Fruit fly (Drosophila melanogaster) whole organism, embryonic: ENCODE measurements around the gene CG4009.
A peak's percentile ranks its signal among the peaks of the same experiment; 100 is the strongest.

ENCODE experiments used
- Blimp-1 ChIP-seq: fragments of 200-800 bp; sonication (Bioruptor generic); optimal IDR thresholded peaks from 3 replicates; lab custom pipeline; 2018; ENCODE audit warnings: missing biosample characterization, missing genetic modification characterization, mild to moderate bottlenecking, moderate library complexity, missing genetic modification reagents
- CG10565 ChIP-seq: fragments of 200-800 bp; sonication (Bioruptor generic); optimal IDR thresholded peaks from 3 replicates; lab custom pipeline; 2016; ENCODE audit warnings: missing biosample characterization, mild to moderate bottlenecking, missing genetic modification characterization
- CG10959 ChIP-seq: fragments of 200-800 bp; sonication (Bioruptor generic); IDR thresholded peaks from 2 replicates; pipeline ENCODE4 v1.3.6; 2022; ENCODE audit warnings: missing biosample characterization, missing genetic modification characterization
- CG11456 ChIP-seq: fragments of 200-800 bp; sonication (Bioruptor generic); IDR thresholded peaks from 3 replicates; pipeline ENCODE4 v1.3.6; 2022; ENCODE audit warnings: missing biosample characterization, missing genetic modification characterization
- CG11560 ChIP-seq: fragments of 200-800 bp; sonication (Bioruptor generic); IDR thresholded peaks from 3 replicates; pipeline ENCODE4 v1.3.6; 2022; ENCODE audit warnings: missing biosample characterization, missing genetic modification characterization
- CG12071 ChIP-seq: fragments of 200-800 bp; sonication (Bioruptor generic); optimal IDR thresholded peaks from 3 replicates; lab custom pipeline; 2018; ENCODE audit warnings: missing biosample characterization, mild to moderate bottlenecking, missing genetic modification characterization
- CG12236 ChIP-seq: fragments of 200-800 bp; sonication (Bioruptor generic); optimal IDR thresholded peaks from 2 replicates; lab custom pipeline; 2016; ENCODE audit warnings: missing biosample characterization, missing genetic modification characterization
- CG15696 ChIP-seq: fragments of 200-800 bp; sonication (Bioruptor generic); optimal IDR thresholded peaks from 2 replicates; lab custom pipeline; 2019; ENCODE audit warnings: missing biosample characterization, mild to moderate bottlenecking, missing genetic modification characterization, moderate library complexity
- CG16815 ChIP-seq: fragments of 200-800 bp; sonication (Bioruptor generic); optimal IDR thresholded peaks from 3 replicates; lab custom pipeline; 2017; ENCODE audit warnings: missing biosample characterization, mild to moderate bottlenecking, missing genetic modification characterization
- CG17612 ChIP-seq: fragments of 200-800 bp; sonication (Bioruptor generic); IDR thresholded peaks from 2 replicates; pipeline ENCODE4 v1.3.6; 2022; ENCODE audit warnings: missing biosample characterization, missing genetic modification characterization
- CG17829 ChIP-seq: fragments of 200-800 bp; optimal IDR thresholded peaks from 2 replicates; lab custom pipeline; 2019; ENCODE audit warnings: missing biosample characterization, mild to moderate bottlenecking, missing genetic modification characterization, moderate library complexity
- CG17912 ChIP-seq: fragments of 200-800 bp; sonication (Bioruptor generic); optimal IDR thresholded peaks from 2 replicates; lab custom pipeline; 2018; ENCODE audit warnings: missing biosample characterization, mild to moderate bottlenecking, missing genetic modification characterization
- CG1832 ChIP-seq: fragments of 200-800 bp; sonication (Bioruptor generic); optimal IDR thresholded peaks from 2 replicates; lab custom pipeline; 2017; ENCODE audit warnings: missing biosample characterization, mild to moderate bottlenecking, missing genetic modification characterization, inconsistent platforms
- CG18619 ChIP-seq: fragments of 200-800 bp; sonication (Bioruptor generic); optimal IDR thresholded peaks from 3 replicates; lab custom pipeline; 2017; ENCODE audit warnings: missing biosample characterization, mild to moderate bottlenecking, missing genetic modification characterization
- CG32532 ChIP-seq: fragments of 200-800 bp; sonication (Bioruptor generic); IDR thresholded peaks from 2 replicates; pipeline ENCODE4 v1.3.6; 2022; ENCODE audit warnings: missing biosample characterization, missing genetic modification characterization
- CG32772 ChIP-seq: fragments of 200-800 bp; sonication (Bioruptor generic); IDR thresholded peaks from 2 replicates; pipeline ENCODE4 v1.3.6; 2022; ENCODE audit warnings: missing biosample characterization, missing genetic modification characterization
- CG3726 ChIP-seq: fragments of 200-800 bp; sonication (Bioruptor generic); IDR thresholded peaks from 3 replicates; pipeline ENCODE4, ENCODE4 v1.3.6; 2022; ENCODE audit warnings: missing biosample characterization, missing genetic modification characterization
- CG3838 ChIP-seq: fragments of 200-800 bp; sonication (Bioruptor generic); optimal IDR thresholded peaks from 3 replicates; lab custom pipeline; 2016; ENCODE audit warnings: missing biosample characterization, missing genetic modification characterization
- CG3847 ChIP-seq: fragments of 200-800 bp; sonication (Bioruptor generic); IDR thresholded peaks from 2 replicates; pipeline ENCODE4 v1.3.6; 2022; ENCODE audit warnings: missing biosample characterization, missing genetic modification characterization
- CG7963 ChIP-seq: fragments of 200-800 bp; sonication (Bioruptor generic); IDR thresholded peaks from 3 replicates; pipeline ENCODE4 v1.3.6; 2022; ENCODE audit warnings: missing biosample characterization, missing genetic modification characterization; ENCODE audit not compliant: partially characterized antibody
- CG8944 ChIP-seq: fragments of 200-800 bp; sonication (Bioruptor generic); optimal IDR thresholded peaks from 3 replicates; lab custom pipeline; 2016; ENCODE audit warnings: missing biosample characterization, missing genetic modification characterization
- CG9609 ChIP-seq: fragments of 200-800 bp; sonication (Bioruptor generic); optimal IDR thresholded peaks from 3 replicates; lab custom pipeline; 2016; ENCODE audit warnings: missing biosample characterization, missing genetic modification characterization
- Deaf1 ChIP-seq: fragments of 200-800 bp; optimal IDR thresholded peaks from 3 replicates; lab custom pipeline; 2019; ENCODE audit warnings: missing biosample characterization, mild to moderate bottlenecking, missing genetic modification characterization, moderate library complexity
- Dip3 ChIP-seq: fragments of 200-800 bp; sonication (Bioruptor generic); optimal IDR thresholded peaks from 3 replicates; lab custom pipeline; 2016; ENCODE audit warnings: missing biosample characterization, missing genetic modification characterization
- Doc2 ChIP-seq: fragments of 200-800 bp; sonication (Bioruptor generic); IDR thresholded peaks from 2 replicates; pipeline ENCODE4 v1.3.6; 2022; ENCODE audit warnings: missing biosample characterization, missing genetic modification characterization
- HLH54F ChIP-seq: fragments of 200-800 bp; sonication (Bioruptor generic); optimal IDR thresholded peaks from 3 replicates; lab custom pipeline; 2016; ENCODE audit warnings: missing biosample characterization, missing genetic modification characterization
- Hey ChIP-seq: fragments of 200-800 bp; sonication (Bioruptor generic); optimal IDR thresholded peaks from 3 replicates; lab custom pipeline; 2018; ENCODE audit warnings: missing biosample characterization, mild to moderate bottlenecking, missing genetic modification characterization
- HmgD ChIP-seq: fragments of 200-800 bp; sonication (Bioruptor generic); optimal IDR thresholded peaks from 3 replicates; lab custom pipeline; 2016; ENCODE audit warnings: missing biosample characterization, missing genetic modification characterization
- HmgZ ChIP-seq: fragments of 200-800 bp; sonication (Bioruptor generic); optimal IDR thresholded peaks from 2 replicates; lab custom pipeline; 2018; ENCODE audit warnings: missing biosample characterization, mild to moderate bottlenecking, missing genetic modification characterization
- Lhr ChIP-seq: fragments of 200-800 bp; sonication (Bioruptor generic); optimal IDR thresholded peaks from 3 replicates; lab custom pipeline; 2017; ENCODE audit warnings: mild to moderate bottlenecking, missing biosample characterization, missing genetic modification reagents, missing genetic modification characterization
- Nf-YB ChIP-seq: fragments of 200-800 bp; sonication (Bioruptor generic); optimal IDR thresholded peaks from 3 replicates; lab custom pipeline; 2019; ENCODE audit warnings: missing biosample characterization, mild to moderate bottlenecking, missing genetic modification characterization, moderate library complexity
- Stat92E ChIP-seq, 3 experiments: fragments of >200 bp in 2 of 3; fragments of 200-800 bp in 1 of 3; sonication (Bioruptor generic) in 1 of 3; optimal IDR thresholded peaks; 2 replicates each; lab custom pipeline; 2017 to 2019; ENCODE audit warnings: missing biosample characterization in 3 of 3, missing genetic modification characterization in 3 of 3, mild to moderate bottlenecking in 1 of 3, moderate library complexity in 1 of 3
- Tbp ChIP-seq: fragments of >200 bp; optimal IDR thresholded peaks from 2 replicates; lab custom pipeline; 2018; ENCODE audit warnings: missing biosample characterization, missing genetic modification characterization
- abd-A ChIP-seq: fragments of 200-800 bp; sonication (Bioruptor generic); optimal IDR thresholded peaks from 3 replicates; lab custom pipeline; 2019; ENCODE audit warnings: missing biosample characterization, mild to moderate bottlenecking, missing genetic modification characterization, moderate library complexity
- al ChIP-seq: fragments of 200-800 bp; sonication (Bioruptor generic); IDR thresholded peaks from 2 replicates; pipeline ENCODE4 v1.3.6; 2022; ENCODE audit warnings: missing biosample characterization, missing genetic modification characterization
- aop ChIP-seq: fragments of 200-800 bp; sonication (Bioruptor generic); IDR thresholded peaks from 2 replicates; pipeline ENCODE4 v1.3.6; 2022; ENCODE audit warnings: missing biosample characterization, missing genetic modification characterization
- bcd ChIP-seq: fragments of 200-800 bp; sonication (Bioruptor generic); optimal IDR thresholded peaks from 2 replicates; lab custom pipeline; 2017; ENCODE audit warnings: missing biosample characterization, mild to moderate bottlenecking, missing genetic modification characterization
- dati ChIP-seq: fragments of 200-800 bp; sonication (Bioruptor generic); IDR thresholded peaks from 2 replicates; pipeline ENCODE4 v1.3.6; 2022; ENCODE audit warnings: missing biosample characterization, missing genetic modification characterization
- ewg ChIP-seq: fragments of 200-800 bp; sonication (Bioruptor generic); optimal IDR thresholded peaks from 3 replicates; lab custom pipeline; 2017; ENCODE audit warnings: mild to moderate bottlenecking, missing biosample characterization, missing genetic modification reagents, missing genetic modification characterization
- fu2 ChIP-seq: fragments of 200-800 bp; sonication (Bioruptor generic); optimal IDR thresholded peaks from 2 replicates; lab custom pipeline; 2016; ENCODE audit warnings: missing biosample characterization, missing genetic modification characterization
- gcm2 ChIP-seq: fragments of 200-800 bp; sonication (Bioruptor generic); optimal IDR thresholded peaks from 2 replicates; lab custom pipeline; 2016; ENCODE audit warnings: missing biosample characterization, missing genetic modification characterization
- gsb-n ChIP-seq: fragments of 200-800 bp; sonication (Bioruptor generic); optimal IDR thresholded peaks from 3 replicates; lab custom pipeline; 2018; ENCODE audit warnings: missing biosample characterization, mild to moderate bottlenecking, missing genetic modification characterization
- kay ChIP-seq: fragments of 200-800 bp; sonication (Bioruptor generic); optimal IDR thresholded peaks from 2 replicates; lab custom pipeline; 2016; ENCODE audit warnings: missing biosample characterization, missing genetic modification characterization
- ken ChIP-seq: fragments of 200-800 bp; sonication (Bioruptor generic); IDR thresholded peaks from 3 replicates; pipeline ENCODE4 v1.3.6; 2022; ENCODE audit warnings: missing biosample characterization, missing genetic modification characterization
- mirr ChIP-seq: fragments of 200-800 bp; sonication (Bioruptor generic); optimal IDR thresholded peaks from 3 replicates; lab custom pipeline; 2018; ENCODE audit warnings: missing biosample characterization, mild to moderate bottlenecking, missing genetic modification characterization
- pho ChIP-seq: fragments of 200-800 bp; sonication (Bioruptor generic); optimal IDR thresholded peaks from 2 replicates; lab custom pipeline; 2016; ENCODE audit warnings: missing biosample characterization, missing genetic modification characterization
- psq ChIP-seq: fragments of 200-800 bp; sonication (Bioruptor generic); optimal IDR thresholded peaks from 2 replicates; lab custom pipeline; 2017; ENCODE audit warnings: missing biosample characterization, missing genetic modification characterization
- slp2 ChIP-seq: fragments of 200-800 bp; sonication (Bioruptor generic); optimal IDR thresholded peaks from 2 replicates; lab custom pipeline; 2016; ENCODE audit warnings: missing biosample characterization, missing genetic modification characterization
- tap ChIP-seq: fragments of 200-800 bp; optimal IDR thresholded peaks from 3 replicates; lab custom pipeline; 2019; ENCODE audit warnings: missing biosample characterization, mild to moderate bottlenecking, missing genetic modification characterization, moderate library complexity
- tin ChIP-seq: fragments of 200-800 bp; sonication (Bioruptor generic); optimal IDR thresholded peaks from 3 replicates; lab custom pipeline; 2016; ENCODE audit warnings: missing biosample characterization, missing genetic modification characterization
- vvl ChIP-seq: fragments of 200-800 bp; sonication (Bioruptor generic); IDR thresholded peaks from 2 replicates; pipeline ENCODE4 v1.3.6; 2022; ENCODE audit warnings: missing biosample characterization, missing genetic modification characterization
- yki ChIP-seq: fragments of >200 bp; optimal IDR thresholded peaks from 3 replicates; lab custom pipeline; 2018

CG4009 gene

DNA sequence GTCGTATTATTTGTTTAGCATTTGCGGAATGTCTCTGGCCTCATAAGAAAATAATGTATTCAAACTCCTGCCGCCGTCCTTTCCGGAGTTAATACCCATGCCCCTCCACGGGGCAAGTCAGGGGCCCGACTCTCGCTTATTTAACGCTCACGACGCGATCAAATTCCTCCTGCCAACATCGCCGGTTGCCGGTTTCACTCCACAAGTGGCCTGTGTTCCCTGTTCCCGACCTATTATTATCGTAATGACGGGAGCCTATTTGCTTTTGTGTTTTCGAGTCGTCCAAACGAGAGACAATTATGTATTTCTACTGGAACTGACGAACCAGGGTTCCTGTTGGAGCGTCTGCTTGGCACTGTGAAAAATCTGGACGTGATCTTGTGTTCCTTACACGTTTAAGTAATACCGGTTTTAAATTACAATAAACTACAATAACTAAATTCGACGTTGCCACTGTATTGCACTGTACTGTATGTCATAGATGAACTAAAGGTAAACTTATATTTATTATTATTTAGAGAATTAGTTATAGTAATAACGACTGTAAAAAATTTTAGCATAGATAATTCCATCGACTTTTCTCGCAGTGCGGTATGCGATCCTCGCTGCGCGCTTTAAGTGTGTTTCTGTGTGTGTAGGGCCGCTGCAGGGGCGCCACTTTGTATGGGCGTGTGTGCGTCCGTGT is 16.8 kb upstream of the CG4009 start:
- TF ChIP-seq CG17912 = no peak
- TF ChIP-seq Nf-YB (GFP tag; lab: Kevin White, UChicago) = peak; percentile 45
- TF ChIP-seq CG12071 (GFP tag; lab: Kevin White, UChicago) = no peak
- TF ChIP-seq pho (GFP tag; lab: Kevin White, UChicago) = no peak
- no peak for TF ChIP-seq aop (GFP tag; lab: Robert Waterston, UW)
- TF ChIP-seq ewg = no peak
- TF ChIP-seq CG11560 (tag; lab: Robert Waterston, UW) = no peak
- TF ChIP-seq CG3838 = no peak
- peak; percentile 95 for TF ChIP-seq CG15696 (tag; lab: Kevin White, UChicago)
- no peak for TF ChIP-seq psq (GFP tag; lab: Kevin White, UChicago)
- TF ChIP-seq CG17612 (GFP tag; lab: Robert Waterston, UW) = no peak
- TF ChIP-seq CG12236 = no peak
- no peak for TF ChIP-seq al (GFP tag; lab: Robert Waterston, UW)
- no peak for TF ChIP-seq Doc2 (GFP tag; lab: Robert Waterston, UW)
- peak; percentile 27 for TF ChIP-seq Lhr (GFP tag; lab: Kevin White, UChicago)
- TF ChIP-seq mirr (GFP tag; lab: Kevin White, UChicago) = no peak
- no peak for TF ChIP-seq HLH54F (GFP tag; lab: Kevin White, UChicago)
- no peak for TF ChIP-seq Stat92E (GFP tag; optimal IDR thresholded peaks at IDR 0.05; lab: Kevin White, UChicago)
- TF ChIP-seq HmgD (GFP tag; lab: Kevin White, UChicago) = no peak
- TF ChIP-seq CG10959 (GFP tag; lab: Robert Waterston, UW) = peak; percentile 44
- TF ChIP-seq CG7963 (GFP tag; lab: Robert Waterston, UW) = no peak
- TF ChIP-seq tap (tag; lab: Kevin White, UChicago) = no peak
- no peak for TF ChIP-seq CG8944 (GFP tag; lab: Kevin White, UChicago)
- no peak for TF ChIP-seq kay
- peak; percentile 6 for TF ChIP-seq bcd (GFP tag; lab: Kevin White, UChicago)
- no peak for TF ChIP-seq CG32772 (GFP tag; lab: Robert Waterston, UW)
- peak; percentile 6 for TF ChIP-seq CG18619 (GFP tag; lab: Kevin White, UChicago)
- no peak for TF ChIP-seq slp2 (GFP tag; lab: Kevin White, UChicago)
- no peak for TF ChIP-seq vvl (GFP tag; lab: Robert Waterston, UW)
- TF ChIP-seq CG17829 (tag; lab: Kevin White, UChicago) = peak; percentile 81
- TF ChIP-seq Deaf1 (tag; lab: Kevin White, UChicago) = no peak
- no peak for TF ChIP-seq abd-A (tag; lab: Kevin White, UChicago)
- no peak for TF ChIP-seq HmgZ (tag; lab: Kevin White, UChicago)
- no peak for TF ChIP-seq dati
- no peak for TF ChIP-seq CG1832
- no peak for TF ChIP-seq Tbp (GFP tag; lab: Kevin White, UChicago)
- TF ChIP-seq gcm2 (GFP tag; lab: Kevin White, UChicago) = no peak
- no peak for TF ChIP-seq CG11456 (GFP tag; lab: Robert Waterston, UW)
- peak; percentile 43 for TF ChIP-seq tin (GFP tag; lab: Kevin White, UChicago)
- TF ChIP-seq yki = no peak
- no peak for TF ChIP-seq fu2 (GFP tag; lab: Kevin White, UChicago)
- no peak for TF ChIP-seq ken (GFP tag; lab: Robert Waterston, UW)
- TF ChIP-seq CG32532 = no peak
- peak; percentile 83 for TF ChIP-seq CG16815 (GFP tag; lab: Kevin White, UChicago)
- no peak for TF ChIP-seq Hey (tag; lab: Kevin White, UChicago)
- peak; percentile 60 for TF ChIP-seq gsb-n (tag; lab: Kevin White, UChicago)
- TF ChIP-seq CG3847 (GFP tag; lab: Robert Waterston, UW) = no peak
- no peak for TF ChIP-seq CG10565 (GFP tag; lab: Kevin White, UChicago)
- TF ChIP-seq Dip3 (GFP tag; lab: Kevin White, UChicago) = no peak
- TF ChIP-seq Blimp-1 (GFP tag; lab: Kevin White, UChicago) = no peak
- no peak for TF ChIP-seq CG3726 (GFP tag; lab: Robert Waterston, UW)
- TF ChIP-seq CG9609 = no peak
